Worm (Caenorhabditis elegans) whole organism, early embryonic: ENCODE measurements around the gene fcd-2.

ENCODE experiments used
- aly-1 ChIP-seq: sonication (generic microtip); optimal IDR thresholded peaks from 2 replicates; lab custom pipeline; 2016; ENCODE audit warnings: missing genetic modification characterization, missing compliant biosample characterization
- ama-1 ChIP-seq: fragments of 150-350 bp; optimal IDR thresholded peaks from 2 replicates; lab custom pipeline; 2014
- ceh-13 ChIP-seq: fragments of 200-800 bp; sonication (Bioruptor generic); optimal IDR thresholded peaks from 2 replicates; lab custom pipeline; 2018; ENCODE audit warnings: mild to moderate bottlenecking, missing genetic modification characterization, missing compliant biosample characterization
- ets-7 ChIP-seq: sonication (generic microtip); optimal IDR thresholded peaks from 2 replicates; lab custom pipeline; 2016; ENCODE audit warnings: missing genotype, missing genetic modification characterization, missing compliant biosample characterization
- flt-1 ChIP-seq: fragments of 200-800 bp; sonication (Bioruptor generic); IDR thresholded peaks from 2 replicates; pipeline ENCODE4 v1.3.6; 2022; ENCODE audit warnings: missing genetic modification characterization, missing compliant biosample characterization
- hnd-1 ChIP-seq: sonication (generic microtip); optimal IDR thresholded peaks from 2 replicates; lab custom pipeline; 2016; ENCODE audit warnings: missing genetic modification characterization, missing compliant biosample characterization
- pes-1 ChIP-seq: fragments of 200-800 bp; sonication (Bioruptor generic); IDR thresholded peaks from 2 replicates; pipeline ENCODE4 v1.3.6; 2022; ENCODE audit warnings: missing genetic modification reagents, missing genetic modification characterization, missing compliant biosample characterization
- scrt-1 ChIP-seq: fragments of 200-800 bp; sonication (Bioruptor generic); IDR thresholded peaks from 2 replicates; pipeline ENCODE4 v1.3.6; 2022; ENCODE audit warnings: missing genetic modification characterization, missing compliant biosample characterization
- sea-1 ChIP-seq: fragments of 200-800 bp; sonication (Bioruptor generic); conservative IDR thresholded peaks from 2 replicates; pipeline ENCODE4 v1.3.6; 2022; ENCODE audit warnings: missing genetic modification characterization, missing compliant biosample characterization
- tbx-11 ChIP-seq: fragments of 200-800 bp; sonication (Bioruptor generic); IDR thresholded peaks from 2 replicates; pipeline ENCODE4 v1.3.6; 2022; ENCODE audit warnings: missing genetic modification characterization, missing compliant biosample characterization
- tbx-37 ChIP-seq: fragments of 200-800 bp; sonication (Bioruptor generic); conservative IDR thresholded peaks from 2 replicates; pipeline ENCODE4 v1.3.6; 2022; ENCODE audit warnings: missing genetic modification reagents, missing genetic modification characterization, missing compliant biosample characterization

DNA sequence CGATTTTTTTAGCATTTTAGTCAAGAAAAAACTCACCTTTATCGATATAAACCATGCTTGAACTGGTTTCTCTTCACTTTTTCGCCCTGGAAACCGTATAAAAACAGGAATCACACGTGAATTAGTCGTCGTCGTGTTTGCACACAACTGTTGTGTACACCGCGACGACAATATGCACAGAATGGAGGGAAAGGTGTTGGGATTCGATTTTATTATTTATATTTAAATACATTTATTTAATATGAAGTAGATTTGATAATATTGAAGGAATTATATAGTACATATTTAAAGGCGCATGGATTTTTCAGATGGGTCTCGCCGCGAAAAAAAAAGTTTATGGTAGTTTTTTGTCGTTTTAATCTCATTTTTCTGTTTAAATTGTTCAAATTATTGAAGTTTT is 3.4 kb downstream of the fcd-2 start, which contains the start of gene Y41E3.8:
- TF ChIP-seq ets-7 (tag; lab: Kevin White, UChicago) (no peak), ama-1 (lab: Kevin White, UChicago) (no peak), tbx-37 (GFP tag; lab: Robert Waterston, UW) (no peak), ceh-13 (GFP tag; lab: Kevin White, UChicago) (no peak), pes-1 (GFP tag; lab: Robert Waterston, UW) (no peak), sea-1 (no peak), flt-1 (GFP tag; lab: Robert Waterston, UW) (no peak), scrt-1 (GFP tag; lab: Robert Waterston, UW) (no peak), tbx-11 (GFP tag; lab: Robert Waterston, UW) (no peak), aly-1 (tag; lab: Kevin White, UChicago) (no peak), hnd-1 (tag; lab: Kevin White, UChicago) (no peak)
